Worm (Caenorhabditis elegans) whole organism, late embryonic: ENCODE measurements around the gene str-7.

ENCODE experiments used
- C08G9.2 ChIP-seq: sonication (generic microtip); optimal IDR thresholded peaks from 2 replicates; lab custom pipeline; 2016; ENCODE audit warnings: mild to moderate bottlenecking, missing genetic modification characterization, moderate library complexity, missing compliant biosample characterization
- C38D4.7 ChIP-seq: fragments of 200-800 bp; sonication (Bioruptor generic); optimal IDR thresholded peaks from 2 replicates; lab custom pipeline; 2018; ENCODE audit warnings: mild to moderate bottlenecking, missing genetic modification characterization, moderate library complexity, missing compliant biosample characterization
- K02D7.2 ChIP-seq: sonication (generic microtip); optimal IDR thresholded peaks from 2 replicates; lab custom pipeline; 2017; ENCODE audit warnings: mild to moderate bottlenecking, missing genetic modification characterization, missing compliant biosample characterization
- K09A11.1 ChIP-seq: sonication (generic microtip); optimal IDR thresholded peaks from 2 replicates; lab custom pipeline; 2017; ENCODE audit warnings: antibody characterized with exemption, mild to moderate bottlenecking, missing genetic modification characterization, missing compliant biosample characterization; ENCODE audit not compliant: insufficient read depth
- T23F11.4 ChIP-seq: fragments of 200-800 bp; sonication (Bioruptor generic); optimal IDR thresholded peaks from 2 replicates; lab custom pipeline; 2018; ENCODE audit warnings: mild to moderate bottlenecking, missing genetic modification characterization, missing compliant biosample characterization
- ama-1 ChIP-seq: fragments of 150-350 bp; optimal IDR thresholded peaks from 2 replicates; lab custom pipeline; 2014
- ceh-14 ChIP-seq: sonication (generic microtip); optimal IDR thresholded peaks from 2 replicates; lab custom pipeline; 2016; ENCODE audit warnings: missing genotype, missing genetic modification characterization, missing compliant biosample characterization
- ceh-19 ChIP-seq: fragments of 200-800 bp; sonication (Bioruptor generic); optimal IDR thresholded peaks from 2 replicates; lab custom pipeline; 2018; ENCODE audit warnings: mild to moderate bottlenecking, missing genetic modification characterization, missing compliant biosample characterization
- ceh-2 ChIP-seq: sonication (generic microtip); optimal IDR thresholded peaks from 2 replicates; lab custom pipeline; 2016; ENCODE audit warnings: missing genotype, missing genetic modification characterization, missing compliant biosample characterization
- ceh-22 ChIP-seq: sonication (generic microtip); optimal IDR thresholded peaks from 2 replicates; lab custom pipeline; 2017; ENCODE audit warnings: missing biosample characterization, missing genetic modification characterization
- ceh-24 ChIP-seq: sonication (generic microtip); optimal IDR thresholded peaks from 2 replicates; lab custom pipeline; 2016; ENCODE audit warnings: mild to moderate bottlenecking, missing genetic modification characterization, missing compliant biosample characterization
- ceh-34 ChIP-seq: sonication (generic microtip); optimal IDR thresholded peaks from 2 replicates; lab custom pipeline; 2016; ENCODE audit warnings: mild to moderate bottlenecking, missing genetic modification characterization, missing compliant biosample characterization
- ceh-45 ChIP-seq: fragments of 200-800 bp; sonication (Bioruptor generic); IDR thresholded peaks from 2 replicates; pipeline ENCODE4 v1.3.6; 2022; ENCODE audit warnings: missing genetic modification reagents, missing genetic modification characterization, missing compliant biosample characterization
- ceh-6 ChIP-seq: fragments of 200-800 bp; sonication (Bioruptor generic); optimal IDR thresholded peaks from 2 replicates; lab custom pipeline; 2018; ENCODE audit warnings: mild to moderate bottlenecking, missing genetic modification characterization, missing compliant biosample characterization
- che-1 ChIP-seq: sonication (generic microtip); optimal IDR thresholded peaks from 2 replicates; lab custom pipeline; 2016; ENCODE audit warnings: mild to moderate bottlenecking, missing genetic modification characterization, missing compliant biosample characterization
- elt-2 ChIP-seq: sonication (generic microtip); optimal IDR thresholded peaks from 2 replicates; lab custom pipeline; 2016; ENCODE audit warnings: missing genetic modification reagents, missing genetic modification characterization, missing compliant biosample characterization
- ets-4 ChIP-seq: sonication (generic microtip); optimal IDR thresholded peaks from 2 replicates; lab custom pipeline; 2016; ENCODE audit warnings: missing genetic modification characterization, missing compliant biosample characterization
- eyg-1 ChIP-seq: sonication (generic microtip); optimal IDR thresholded peaks from 2 replicates; lab custom pipeline; 2016; ENCODE audit warnings: missing genotype, missing genetic modification characterization, missing compliant biosample characterization
- fax-1 ChIP-seq: sonication (generic microtip); optimal IDR thresholded peaks from 2 replicates; lab custom pipeline; 2016; ENCODE audit warnings: missing genotype, missing genetic modification characterization, missing compliant biosample characterization
- fkh-6 ChIP-seq: sonication (generic microtip); optimal IDR thresholded peaks from 2 replicates; lab custom pipeline; 2016; ENCODE audit warnings: missing genetic modification characterization, missing compliant biosample characterization
- gmeb-2 ChIP-seq: sonication (generic microtip); optimal IDR thresholded peaks from 2 replicates; lab custom pipeline; 2016; ENCODE audit warnings: missing genetic modification characterization, inconsistent platforms, missing compliant biosample characterization
- hlh-13 ChIP-seq: fragments of 200-800 bp; sonication (Bioruptor generic); optimal IDR thresholded peaks from 2 replicates; lab custom pipeline; 2018; ENCODE audit warnings: mild to moderate bottlenecking, missing genetic modification characterization, missing compliant biosample characterization
- hlh-15 ChIP-seq: sonication (generic microtip); optimal IDR thresholded peaks from 2 replicates; lab custom pipeline; 2016; ENCODE audit warnings: missing genetic modification characterization, missing compliant biosample characterization
- hlh-30 ChIP-seq: sonication (generic microtip); optimal IDR thresholded peaks from 2 replicates; lab custom pipeline; 2017; ENCODE audit warnings: antibody characterized with exemption, missing genetic modification characterization, missing compliant biosample characterization; ENCODE audit not compliant: insufficient read depth
- hlh-6 ChIP-seq: sonication (generic microtip); optimal IDR thresholded peaks from 2 replicates; lab custom pipeline; 2016; ENCODE audit warnings: missing genotype, missing genetic modification characterization, missing compliant biosample characterization
- hlh-8 ChIP-seq: sonication (generic microtip); optimal IDR thresholded peaks from 2 replicates; lab custom pipeline; 2016; ENCODE audit warnings: missing genotype, missing genetic modification characterization, missing compliant biosample characterization
- lim-6 ChIP-seq: sonication (generic microtip); optimal IDR thresholded peaks from 2 replicates; lab custom pipeline; 2016; ENCODE audit warnings: missing genetic modification characterization, missing compliant biosample characterization
- nfya-1 ChIP-seq: sonication (generic microtip); optimal IDR thresholded peaks from 2 replicates; lab custom pipeline; 2017; ENCODE audit warnings: missing genetic modification characterization, mild to moderate bottlenecking, missing compliant biosample characterization, antibody characterized with exemption, moderate library complexity
- nhr-11 ChIP-seq: fragments of 150-350 bp; optimal IDR thresholded peaks from 2 replicates; lab custom pipeline; 2014; ENCODE audit warnings: missing biosample characterization, missing genetic modification characterization
- odd-2 ChIP-seq: sonication (generic microtip); optimal IDR thresholded peaks from 2 replicates; lab custom pipeline; 2017; ENCODE audit warnings: antibody characterized with exemption, mild to moderate bottlenecking, missing genetic modification characterization, missing compliant biosample characterization
- pag-3 ChIP-seq: sonication (generic microtip); optimal IDR thresholded peaks from 2 replicates; lab custom pipeline; 2016; ENCODE audit warnings: missing compliant biosample characterization, missing genetic modification characterization, borderline replicate concordance
- pax-1 ChIP-seq: fragments of 150-350 bp; optimal IDR thresholded peaks from 2 replicates; lab custom pipeline; 2014; ENCODE audit warnings: missing biosample characterization, missing genetic modification characterization
- pha-4 ChIP-seq: fragments of 150-350 bp; optimal IDR thresholded peaks from 2 replicates; lab custom pipeline; 2018; ENCODE audit warnings: missing biosample characterization, missing genetic modification reagents, missing genetic modification characterization
- pqm-1 ChIP-seq: sonication (generic microtip); optimal IDR thresholded peaks from 2 replicates; lab custom pipeline; 2016; ENCODE audit warnings: missing genetic modification characterization, missing compliant biosample characterization
- pros-1 ChIP-seq: fragments of 150-350 bp; optimal IDR thresholded peaks from 2 replicates; lab custom pipeline; 2014; ENCODE audit warnings: missing biosample characterization, missing genetic modification reagents, missing genetic modification characterization
- syd-9 ChIP-seq: sonication (generic microtip); optimal IDR thresholded peaks from 2 replicates; lab custom pipeline; 2016; ENCODE audit warnings: mild to moderate bottlenecking, missing genetic modification characterization, moderate library complexity, missing compliant biosample characterization
- tbx-2 ChIP-seq: sonication (generic microtip); optimal IDR thresholded peaks from 2 replicates; lab custom pipeline; 2016; ENCODE audit warnings: missing genetic modification characterization, missing compliant biosample characterization
- ttx-3 ChIP-seq: sonication (generic microtip); optimal IDR thresholded peaks from 2 replicates; lab custom pipeline; 2016; ENCODE audit warnings: missing genetic modification reagents, missing genetic modification characterization, missing compliant biosample characterization
- unc-3 ChIP-seq, 2 experiments: fragments of 200-800 bp in 1 of 2; sonication (Bioruptor generic) in 1 of 2; sonication (generic microtip) in 1 of 2; conservative IDR thresholded peaks in 1 of 2; optimal IDR thresholded peaks in 1 of 2; 2 replicates each; pipeline versions ENCODE4 v1.3.6 to Lab custom; 2016 to 2022; ENCODE audit warnings: missing compliant biosample characterization in 2 of 2, missing genetic modification characterization in 2 of 2, missing genetic modification reagents in 1 of 2
- unc-42 ChIP-seq: sonication (generic microtip); optimal IDR thresholded peaks from 2 replicates; lab custom pipeline; 2016; ENCODE audit warnings: missing genotype, missing genetic modification characterization, missing compliant biosample characterization
- unc-55 ChIP-seq: sonication (generic microtip); optimal IDR thresholded peaks from 2 replicates; lab custom pipeline; 2017; ENCODE audit warnings: missing biosample characterization, missing genetic modification reagents, missing genetic modification characterization
- unc-86 ChIP-seq: sonication (generic microtip); optimal IDR thresholded peaks from 2 replicates; lab custom pipeline; 2016; ENCODE audit warnings: missing genetic modification characterization, missing compliant biosample characterization
- zip-5 ChIP-seq: sonication (generic microtip); optimal IDR thresholded peaks from 2 replicates; lab custom pipeline; 2016; ENCODE audit warnings: missing genetic modification characterization, missing compliant biosample characterization
- ztf-16 ChIP-seq: sonication (generic microtip); optimal IDR thresholded peaks from 2 replicates; lab custom pipeline; 2017; ENCODE audit warnings: missing genetic modification characterization, missing compliant biosample characterization

The str-7 gene

ce11 chrV:16099441-16099840, at the start of gene str-7:
Gene str-7 (minus strand): TSS chrV:16099541.
- no peak for TF ChIP-seq che-1 (tag; lab: Kevin White, UChicago)
- no peak for TF ChIP-seq pag-3 (tag; lab: Kevin White, UChicago)
- TF ChIP-seq elt-2 (tag; lab: Kevin White, UChicago), result peak; percentile 50
- no peak for TF ChIP-seq odd-2 (tag; lab: Kevin White, UChicago)
- TF ChIP-seq, all 69 proteins: peak for 1

ce11 chrV:16148805-16149204, 49.5 kb upstream of the str-7 start, which contains the start of gene F10A3.4:
Gene F10A3.4 (plus strand): TSS chrV:16149105.
- TF ChIP-seq lim-6 (tag; lab: Kevin White, UChicago) (no peak), unc-55 (GFP tag; lab: Kevin White, UChicago) (no peak), ceh-24 (tag; lab: Kevin White, UChicago) (no peak), tbx-2 (tag; lab: Kevin White, UChicago) (no peak)

ce11 chrV:16145009-16145408, 45.7 kb upstream of the str-7 start:
- TF ChIP-seq ama-1 (lab: Kevin White, UChicago) (no peak), ceh-6 (GFP tag; lab: Kevin White, UChicago) (no peak), hlh-13 (GFP tag; lab: Kevin White, UChicago) (no peak), K09A11.1 (tag; lab: Kevin White, UChicago) (no peak), syd-9 (tag; lab: Kevin White, UChicago) (no peak), pax-1 (tag; lab: Kevin White, UChicago) (no peak), T23F11.4 (no peak)

- TF ChIP-seq C38D4.7 (GFP tag; lab: Kevin White, UChicago) (no peak), zip-5 (no peak), gmeb-2 (tag; lab: Kevin White, UChicago) (no peak), ceh-34 (tag; lab: Kevin White, UChicago) (no peak), pqm-1 (no peak), unc-55 (GFP tag; lab: Kevin White, UChicago) (no peak), hlh-13 (GFP tag; lab: Kevin White, UChicago) (no peak), ceh-19 (GFP tag; lab: Kevin White, UChicago) (no peak), ztf-16 (tag; lab: Kevin White, UChicago) (no peak), unc-86 (tag; lab: Kevin White, UChicago) (no peak), hlh-30 (tag; lab: Kevin White, UChicago) (no peak), unc-42 (no peak), nhr-11 (tag; lab: Kevin White, UChicago) (no peak), C08G9.2 (tag; lab: Kevin White, UChicago) (no peak), ceh-14 (tag; lab: Kevin White, UChicago) (no peak), ceh-22 (no peak), ceh-2 (tag; lab: Kevin White, UChicago) (no peak), ceh-45 (GFP tag; lab: Robert Waterston, UW) (no peak), pha-4 (tag; lab: Kevin White, UChicago) (no peak), unc-3 (GFP tag; conservative IDR thresholded peaks at IDR 0.05; lab: Robert Waterston, UW) (no peak), unc-3 (tag; optimal IDR thresholded peaks at IDR 0.05; lab: Kevin White, UChicago) (no peak)
These were observed 43.8 kb upstream of the str-7 start, which contains the start of gene fbxa-88 for ce11 chrV:16143066-16143581. Gene fbxa-88 (minus strand): TSS chrV:16143116.

- TF ChIP-seq hlh-15 (tag; lab: Kevin White, UChicago) (no peak), eyg-1 (no peak), hlh-6 (tag; lab: Kevin White, UChicago) (no peak), ets-4 (tag; lab: Kevin White, UChicago) (no peak), unc-42 (no peak), ceh-22 (no peak), fax-1 (tag; lab: Kevin White, UChicago) (no peak), hlh-8 (no peak), elt-2 (tag; lab: Kevin White, UChicago) (no peak), pros-1 (no peak), nfya-1 (tag; lab: Kevin White, UChicago) (no peak), ttx-3 (tag; lab: Kevin White, UChicago) (no peak), K09A11.1 (tag; lab: Kevin White, UChicago) (no peak), hlh-30 (tag; lab: Kevin White, UChicago) (no peak), K02D7.2 (tag; lab: Kevin White, UChicago) (no peak), unc-3 (GFP tag; conservative IDR thresholded peaks at IDR 0.05; lab: Robert Waterston, UW) (no peak), unc-3 (tag; optimal IDR thresholded peaks at IDR 0.05; lab: Kevin White, UChicago) (no peak), fkh-6 (tag; lab: Kevin White, UChicago) (no peak)
These were observed 43.0 kb upstream of the str-7 start, which contains the start of gene fbxa-18 for ce11 chrV:16142371-16142770. Gene fbxa-18 (plus strand): TSS chrV:16142671.
